Worm (Caenorhabditis elegans): ENCODE results near the gene sru-6.

Gene sru-6

DNA sequence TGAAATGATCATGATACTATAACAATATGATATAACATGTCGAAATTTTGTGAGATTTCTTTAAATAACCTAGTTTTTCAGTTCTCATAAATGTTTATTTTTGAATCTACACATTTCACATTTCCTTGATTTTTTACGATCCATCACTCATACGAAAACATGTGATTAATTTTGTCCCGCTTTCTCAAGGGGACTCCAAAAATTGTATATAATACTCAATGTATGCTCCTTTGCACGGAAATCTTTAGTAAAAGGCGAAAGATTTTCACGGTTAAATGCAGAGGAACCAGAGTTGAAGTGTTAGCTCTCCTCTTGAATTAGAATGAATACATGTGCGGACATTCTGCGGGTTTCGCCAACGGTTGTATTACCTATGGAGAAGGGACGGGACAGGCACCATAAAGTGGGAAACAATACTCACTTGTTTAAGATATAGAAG is 26.1 kb upstream of the sru-6 start:
- peak; percentile 58 for TF ChIP-seq F49E8.2 (tag; optimal IDR thresholded peaks at IDR 0.05; ENCODE audit: borderline replicate concordance)
- no peak for TF ChIP-seq dpl-1 (GFP tag; optimal IDR thresholded peaks at IDR 0.05)
- peak; percentile 61 for TF ChIP-seq aha-1 (tag)
- TF ChIP-seq dve-1 (tag; optimal IDR thresholded peaks at IDR 0.05; ENCODE audit: insufficient read depth), result no peak
- TF ChIP-seq snpc-4 (tag; optimal IDR thresholded peaks at IDR 0.05), result peak; percentile 32
- TF ChIP-seq mes-2 (tag; optimal IDR thresholded peaks at IDR 0.05; ENCODE audit: poor library complexity, severe bottlenecking), result no peak
- peak; percentile 29; the same call in 1 of the 2 replicates for TF ChIP-seq lin-38 (GFP tag; IDR thresholded peaks at IDR 0.05)
- TF ChIP-seq madf-9 (GFP tag; conservative IDR thresholded peaks at IDR 0.05), result no peak
- no peak for TF ChIP-seq mdt-29 (GFP tag; IDR thresholded peaks at IDR 0.05)
- no peak for TF ChIP-seq ztf-11 (tag; optimal IDR thresholded peaks at IDR 0.05)
- no peak for TF ChIP-seq saeg-2 (GFP tag; IDR thresholded peaks at IDR 0.05)
- no peak for TF ChIP-seq lin-13 (GFP tag; optimal IDR thresholded peaks at IDR 0.05)
- no peak for TF ChIP-seq tra-1 (GFP tag; IDR thresholded peaks at IDR 0.05)
- TF ChIP-seq set-16 (GFP tag; IDR thresholded peaks at IDR 0.05), result no peak
- no peak for TF ChIP-seq ztf-7 (tag; optimal IDR thresholded peaks at IDR 0.05)
- no peak for TF ChIP-seq ceh-28 (tag; optimal IDR thresholded peaks at IDR 0.05)
- TF ChIP-seq daf-19 (GFP tag; conservative IDR thresholded peaks at IDR 0.05), result no peak; the same call in 1 of the 2 replicates
- TF ChIP-seq madf-5 (GFP tag; IDR thresholded peaks at IDR 0.05), result no peak
- no peak for TF ChIP-seq ama-1 (optimal IDR thresholded peaks at IDR 0.05)
- TF ChIP-seq spr-1 (tag; optimal IDR thresholded peaks at IDR 0.05), result no peak
- TF ChIP-seq T26A8.4 (GFP tag; IDR thresholded peaks at IDR 0.05), result no peak
- TF ChIP-seq nhr-41 (GFP tag; IDR thresholded peaks at IDR 0.05), result no peak
- no peak for TF ChIP-seq lir-3 (tag; optimal IDR thresholded peaks at IDR 0.05)
- TF ChIP-seq zfp-3 (GFP tag; conservative IDR thresholded peaks at IDR 0.05), result no peak
- peak; percentile 90 for TF ChIP-seq snpc-1.2 (GFP tag; IDR thresholded peaks at IDR 0.05)

DNA sequence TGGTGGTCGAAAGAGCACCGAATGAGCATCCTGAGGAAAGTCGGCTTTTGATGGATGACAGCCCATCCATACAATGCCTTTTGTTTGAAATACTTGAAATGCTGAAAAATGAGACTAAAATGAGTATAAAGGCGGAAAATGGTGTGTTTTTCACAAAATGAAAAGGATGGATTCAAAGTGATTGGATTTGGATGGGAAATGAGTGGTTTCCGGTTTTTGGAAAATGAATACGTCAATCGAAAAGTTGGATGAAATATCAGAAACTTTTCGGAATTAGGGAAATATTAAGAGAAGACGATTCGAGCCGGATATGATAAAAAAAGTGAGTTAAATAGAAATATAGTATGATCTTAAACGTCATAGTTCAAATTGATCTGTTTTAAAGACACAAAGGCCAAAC is 23.0 kb upstream of the sru-6 start, which contains the start of gene F38E11.6:
F38E11.6 (minus strand) TSS at position 101 of the 400 bp plus-strand sequence.
- TF ChIP-seq ceh-28 (tag; optimal IDR thresholded peaks at IDR 0.05) (no peak), tra-1 (GFP tag; IDR thresholded peaks at IDR 0.05) (no peak), lin-39 (tag; optimal IDR thresholded peaks at IDR 0.05) (no peak), ZK337.2 (GFP tag; IDR thresholded peaks at IDR 0.05) (no peak), unc-39 (tag; optimal IDR thresholded peaks at IDR 0.05) (no peak), hlh-30 (tag; optimal IDR thresholded peaks at IDR 0.05; ENCODE audit: insufficient read depth) (no peak), unc-130 (GFP tag; optimal IDR thresholded peaks at IDR 0.05) (no peak)

DNA sequence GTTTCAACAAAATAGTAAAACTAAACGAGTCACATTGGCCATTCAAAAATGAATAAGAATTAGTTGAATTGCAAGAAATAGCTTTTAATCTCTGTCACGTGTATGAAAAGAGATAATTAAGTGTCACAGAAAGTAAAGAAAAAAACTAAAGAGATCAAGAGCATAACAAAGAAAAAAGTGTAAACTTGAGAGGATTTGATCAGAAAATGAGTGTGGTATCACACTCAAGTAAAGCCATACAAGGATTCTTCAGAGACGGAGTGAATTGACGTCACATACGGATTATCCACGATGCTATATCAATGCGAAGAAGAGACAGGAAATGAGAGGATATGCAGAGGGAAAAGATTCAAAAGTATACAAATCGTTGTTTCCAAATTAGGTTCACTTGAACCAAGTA is 21.1 kb upstream of the sru-6 start:
- no peak for TF ChIP-seq duxl-1 (tag; optimal IDR thresholded peaks at IDR 0.05; ENCODE audit: poor library complexity)
- TF ChIP-seq lim-7 (GFP tag; IDR thresholded peaks at IDR 0.05), result no peak
- TF ChIP-seq daf-8 (GFP tag; IDR thresholded peaks at IDR 0.05), result no peak
- no peak for TF ChIP-seq mdt-29 (GFP tag; IDR thresholded peaks at IDR 0.05)
- TF ChIP-seq snpc-4 (tag; optimal IDR thresholded peaks at IDR 0.05), result no peak
- no peak for TF ChIP-seq spr-3 (GFP tag; optimal IDR thresholded peaks at IDR 0.05)
- no peak for TF ChIP-seq hlh-11 (tag; optimal IDR thresholded peaks at IDR 0.05)
- no peak for TF ChIP-seq F26F4.8 (GFP tag; conservative IDR thresholded peaks at IDR 0.05)
- no peak for TF ChIP-seq nhr-111 (GFP tag; optimal IDR thresholded peaks at IDR 0.05)
- TF ChIP-seq snpc-1.2 (GFP tag; IDR thresholded peaks at IDR 0.05), result no peak
- no peak for TF ChIP-seq mxl-2 (GFP tag; conservative IDR thresholded peaks at IDR 0.05)

Measured in whole organism, L4 larva.